Worm (Caenorhabditis elegans): ENCODE results near the gene T08D2.5.
"Not testable (repeated sequence)": the region's sequence is repeated elsewhere in the genome, so short reads cannot be mapped to it uniquely, and the experiment has no call there.

The T08D2.5 gene

DNA sequence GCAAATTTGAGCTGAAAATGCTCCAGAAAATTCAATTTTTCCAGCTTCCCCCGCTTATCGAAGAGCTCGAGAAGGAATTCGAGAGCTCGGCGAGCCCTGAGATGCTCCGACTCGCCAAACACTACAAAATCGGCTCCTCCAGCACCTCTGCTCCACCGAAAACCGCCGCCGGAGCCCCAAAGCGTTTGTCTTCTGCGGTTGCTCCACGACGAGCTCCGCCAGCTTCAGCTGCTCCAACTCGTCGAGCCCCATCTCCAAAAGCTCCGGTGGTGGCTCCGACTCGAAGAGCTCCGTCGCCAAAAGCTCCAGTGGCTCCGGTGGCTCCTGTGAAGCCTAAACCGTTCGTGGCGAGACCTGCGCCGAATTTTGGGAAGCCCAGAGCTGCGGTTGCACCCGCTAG, 19.2 kb downstream of the T08D2.5 start:
- no peak for TF ChIP-seq hmbx-1 (tag; optimal IDR thresholded peaks at IDR 0.05)
- no peak for TF ChIP-seq flt-1 (GFP tag; IDR thresholded peaks at IDR 0.05)

DNA sequence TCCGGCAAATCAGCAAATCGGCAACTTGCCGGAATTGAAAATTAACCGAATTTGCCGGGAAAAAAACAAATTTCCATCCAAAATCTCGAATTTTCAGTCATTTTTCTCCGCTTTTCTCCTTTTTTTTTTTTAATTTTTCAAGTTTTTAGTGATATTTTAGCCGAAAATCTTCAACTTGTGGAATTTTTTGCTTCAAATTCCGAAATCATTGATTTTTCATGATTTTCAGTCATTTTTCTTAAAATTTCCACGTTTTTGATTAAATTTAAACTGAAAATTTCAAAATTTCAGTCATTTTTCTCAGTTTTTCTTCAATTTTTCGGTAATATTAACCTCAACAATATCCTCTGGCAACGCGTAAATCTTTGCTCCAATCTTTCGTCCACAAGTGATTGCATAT, 32.5 kb downstream of the T08D2.5 start, which contains the start of gene Y73B3B.3:
TSS of gene Y73B3B.3 (plus strand) at position 301 of the 400 bp plus-strand sequence.
- TF ChIP-seq ama-1 (optimal IDR thresholded peaks at IDR 0.05); pes-1 (GFP tag; IDR thresholded peaks at IDR 0.05); scrt-1 (GFP tag; IDR thresholded peaks at IDR 0.05): not testable (repeated sequence)

DNA sequence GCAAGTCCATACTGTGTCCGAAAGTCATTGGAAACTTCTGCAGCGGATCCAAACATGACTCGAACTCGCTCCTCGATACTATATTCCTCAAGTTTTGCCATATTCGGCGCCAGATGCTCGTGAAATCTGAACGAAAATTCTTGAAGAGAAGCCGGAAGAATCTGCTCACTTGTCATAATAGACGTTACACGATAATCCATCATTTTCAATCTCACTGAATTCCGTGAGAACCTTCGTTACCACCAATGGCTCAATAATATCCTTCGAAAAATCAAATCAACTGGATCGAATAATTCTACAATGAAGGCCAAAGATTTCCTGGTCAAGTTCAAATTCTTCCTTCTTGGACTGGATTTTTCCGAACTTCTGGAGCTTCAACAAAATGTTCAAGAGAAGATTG, 34.0 kb downstream of the T08D2.5 start, which contains the start of gene Y73B3B.1:
TSS of gene Y73B3B.1 (minus strand) at position 101 of the 400 bp plus-strand sequence.
- TF ChIP-seq hmbx-1 (tag; optimal IDR thresholded peaks at IDR 0.05); sea-1 (GFP tag; conservative IDR thresholded peaks at IDR 0.05); ets-7 (tag; optimal IDR thresholded peaks at IDR 0.05): not testable (repeated sequence)

DNA sequence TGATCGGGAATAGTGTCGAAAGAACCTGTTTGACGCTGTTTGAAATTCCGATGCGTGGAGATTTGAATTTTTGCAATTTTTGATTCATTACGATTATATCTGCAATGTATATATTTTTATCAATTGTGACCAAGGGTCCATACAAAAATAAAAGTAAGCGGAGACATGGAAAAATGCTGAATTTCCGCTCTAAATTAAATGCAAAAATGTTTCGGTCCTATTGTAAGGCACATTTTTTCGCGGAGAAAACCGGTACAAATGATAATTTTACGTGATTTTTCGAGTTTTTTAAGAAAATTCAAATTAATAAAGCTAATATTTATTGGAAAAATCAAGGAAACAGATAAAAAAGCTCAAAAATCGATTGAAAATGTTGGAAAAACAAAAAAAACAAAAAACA, 38.3 kb downstream of the T08D2.5 start, which contains the start of gene set-28:
TSS of gene set-28 (minus strand) at position 101 of the 400 bp plus-strand sequence.
- not testable (repeated sequence) for TF ChIP-seq hmg-4 (GFP tag; optimal IDR thresholded peaks at IDR 0.05); ceh-36 (tag; optimal IDR thresholded peaks at IDR 0.05); B0310.2 (tag; optimal IDR thresholded peaks at IDR 0.05)

Data from whole organism, early embryonic.